Fruit fly (Drosophila melanogaster) whole organism, embryonic: ENCODE data around the gene CG16984.

Experiments
- CG10147 ChIP-seq: fragments of 200-800 bp; sonication (Bioruptor generic); optimal IDR thresholded peaks from 2 replicates; lab custom pipeline; 2019; ENCODE audit warnings: missing biosample characterization, mild to moderate bottlenecking, missing genetic modification characterization, moderate library complexity
- CG10274 ChIP-seq: fragments of 200-800 bp; sonication (Bioruptor generic); optimal IDR thresholded peaks from 3 replicates; lab custom pipeline; 2017; ENCODE audit warnings: missing biosample characterization, mild to moderate bottlenecking, missing genetic modification characterization
- CG11093 ChIP-seq: fragments of 200-800 bp; sonication (Bioruptor generic); IDR thresholded peaks from 3 replicates; pipeline ENCODE4 v1.3.6; 2022; ENCODE audit warnings: missing biosample characterization, missing genetic modification characterization
- CG11504 ChIP-seq: fragments of 200-800 bp; sonication (Bioruptor generic); optimal IDR thresholded peaks from 3 replicates; lab custom pipeline; 2019; ENCODE audit warnings: missing biosample characterization, mild to moderate bottlenecking, missing genetic modification characterization, moderate library complexity
- CG11696 ChIP-seq: fragments of 200-800 bp; sonication (Bioruptor generic); IDR thresholded peaks from 2 replicates; pipeline ENCODE4 v1.3.6; 2022; ENCODE audit warnings: missing biosample characterization, missing genetic modification characterization
- CG12071 ChIP-seq: fragments of 200-800 bp; sonication (Bioruptor generic); optimal IDR thresholded peaks from 3 replicates; lab custom pipeline; 2018; ENCODE audit warnings: missing biosample characterization, mild to moderate bottlenecking, missing genetic modification characterization
- CG12104 ChIP-seq: fragments of 200-800 bp; sonication (Bioruptor generic); optimal IDR thresholded peaks from 3 replicates; lab custom pipeline; 2016; ENCODE audit warnings: missing biosample characterization, missing genetic modification characterization
- CG15269 ChIP-seq: fragments of 200-800 bp; sonication (Bioruptor generic); optimal IDR thresholded peaks from 2 replicates; lab custom pipeline; 2018; ENCODE audit warnings: missing biosample characterization, mild to moderate bottlenecking, missing genetic modification characterization, moderate library complexity
- CG16813 ChIP-seq: fragments of 200-800 bp; sonication (Bioruptor generic); IDR thresholded peaks from 3 replicates; pipeline ENCODE4 v1.3.6; 2022; ENCODE audit warnings: missing biosample characterization, missing genetic modification characterization; ENCODE audit not compliant: partially characterized antibody
- CG16815 ChIP-seq: fragments of 200-800 bp; sonication (Bioruptor generic); optimal IDR thresholded peaks from 3 replicates; lab custom pipeline; 2017; ENCODE audit warnings: missing biosample characterization, mild to moderate bottlenecking, missing genetic modification characterization
- CG18619 ChIP-seq: fragments of 200-800 bp; sonication (Bioruptor generic); optimal IDR thresholded peaks from 3 replicates; lab custom pipeline; 2017; ENCODE audit warnings: missing biosample characterization, mild to moderate bottlenecking, missing genetic modification characterization
- CG4328 ChIP-seq: fragments of 200-800 bp; sonication (Bioruptor generic); optimal IDR thresholded peaks from 3 replicates; lab custom pipeline; 2017; ENCODE audit warnings: missing biosample characterization, missing genetic modification reagents, missing genetic modification characterization
- CG4617 ChIP-seq: fragments of 200-800 bp; sonication (Bioruptor generic); optimal IDR thresholded peaks from 3 replicates; lab custom pipeline; 2016; ENCODE audit warnings: missing biosample characterization, missing genetic modification characterization, borderline replicate concordance
- CG6272 ChIP-seq: fragments of 200-800 bp; sonication (Bioruptor generic); IDR thresholded peaks from 2 replicates; pipeline ENCODE4 v1.3.6; 2022; ENCODE audit warnings: missing biosample characterization, missing genetic modification characterization
- CG6854 ChIP-seq: fragments of 200-800 bp; sonication (Bioruptor generic); optimal IDR thresholded peaks from 3 replicates; lab custom pipeline; 2017; ENCODE audit warnings: missing biosample characterization, mild to moderate bottlenecking, missing genetic modification characterization
- CG8290 ChIP-seq, 3 experiments: fragments of 200-800 bp; sonication (Bioruptor generic); optimal IDR thresholded peaks; 2 replicates each; lab custom pipeline; 2016 to 2019; ENCODE audit warnings: missing biosample characterization in 3 of 3, missing genetic modification characterization in 3 of 3, mild to moderate bottlenecking in 2 of 3, moderate library complexity in 1 of 3
- CG9817 ChIP-seq: fragments of 200-800 bp; sonication (Bioruptor generic); optimal IDR thresholded peaks from 2 replicates; lab custom pipeline; 2018; ENCODE audit warnings: missing biosample characterization, mild to moderate bottlenecking, missing genetic modification characterization, moderate library complexity
- Chrac-16 ChIP-seq: fragments of 200-800 bp; sonication (Bioruptor generic); optimal IDR thresholded peaks from 3 replicates; lab custom pipeline; 2016; ENCODE audit warnings: missing biosample characterization, missing genetic modification characterization
- D ChIP-seq, 2 experiments: fragments of 200-800 bp in 1 of 2; fragments of >200 bp in 1 of 2; sonication (Bioruptor generic) in 1 of 2; optimal IDR thresholded peaks; 2 replicates in 1 of 2; 3 replicates in 1 of 2; lab custom pipeline; 2017; ENCODE audit warnings: mild to moderate bottlenecking in 1 of 2, missing biosample characterization in 1 of 2, missing genetic modification characterization in 1 of 2, missing genetic modification reagents in 1 of 2
- D19B ChIP-seq: fragments of 200-800 bp; sonication (Bioruptor generic); optimal IDR thresholded peaks from 2 replicates; lab custom pipeline; 2017; ENCODE audit warnings: missing biosample characterization, mild to moderate bottlenecking, missing genetic modification characterization
- Gsc ChIP-seq: fragments of 200-800 bp; sonication (Bioruptor generic); IDR thresholded peaks from 2 replicates; pipeline ENCODE4 v1.3.6; 2022; ENCODE audit warnings: missing biosample characterization, missing genetic modification characterization
- HLHmδ ChIP-seq: fragments of 200-800 bp; sonication (Bioruptor generic); optimal IDR thresholded peaks from 2 replicates; lab custom pipeline; 2018; ENCODE audit warnings: missing biosample characterization, mild to moderate bottlenecking, missing genetic modification characterization, moderate library complexity
- Hr3 ChIP-seq: fragments of 200-800 bp; sonication (Bioruptor generic); optimal IDR thresholded peaks from 3 replicates; lab custom pipeline; 2016; ENCODE audit warnings: missing biosample characterization, missing genetic modification characterization
- Hr51 ChIP-seq, 2 experiments: fragments of 200-800 bp; sonication (Bioruptor generic); optimal IDR thresholded peaks; 2 replicates in 1 of 2; 3 replicates in 1 of 2; lab custom pipeline; 2016 to 2018; ENCODE audit warnings: missing biosample characterization in 2 of 2, missing genetic modification characterization in 2 of 2, mild to moderate bottlenecking in 1 of 2, moderate library complexity in 1 of 2
- Hr78 ChIP-seq, 2 experiments: fragments of 200-800 bp in 1 of 2; fragments of >200 bp in 1 of 2; sonication (Bioruptor generic) in 1 of 2; optimal IDR thresholded peaks; 2 replicates each; lab custom pipeline; 2017 to 2019; ENCODE audit warnings: missing biosample characterization in 2 of 2, missing genetic modification characterization in 2 of 2, mild to moderate bottlenecking in 1 of 2, moderate library complexity in 1 of 2
- MBD-R2 ChIP-seq: fragments of 200-800 bp; sonication (Bioruptor generic); IDR thresholded peaks from 2 replicates; pipeline ENCODE4 v1.3.6; 2022; ENCODE audit warnings: missing biosample characterization, missing genetic modification characterization
- Mes4 ChIP-seq: fragments of 200-800 bp; sonication (Bioruptor generic); optimal IDR thresholded peaks from 2 replicates; lab custom pipeline; 2016; ENCODE audit warnings: missing biosample characterization, missing genetic modification characterization
- NfI ChIP-seq: fragments of 200-800 bp; sonication (Bioruptor generic); optimal IDR thresholded peaks from 3 replicates; lab custom pipeline; 2018; ENCODE audit warnings: missing biosample characterization, mild to moderate bottlenecking, missing genetic modification characterization, moderate library complexity
- Oaz ChIP-seq: fragments of 200-800 bp; sonication (Bioruptor generic); IDR thresholded peaks from 2 replicates; pipeline ENCODE4 v1.3.6; 2022; ENCODE audit warnings: missing biosample characterization, missing genetic modification characterization
- Ptx1 ChIP-seq: fragments of 200-800 bp; sonication (Bioruptor generic); IDR thresholded peaks from 2 replicates; pipeline ENCODE4 v1.3.6; 2022; ENCODE audit warnings: missing biosample characterization, missing genetic modification characterization
- Sin3A ChIP-seq: fragments of >200 bp; optimal IDR thresholded peaks from 2 replicates; lab custom pipeline; 2018
- br ChIP-seq: fragments of >200 bp; optimal IDR thresholded peaks from 2 replicates; lab custom pipeline; 2017
- chinmo ChIP-seq: fragments of 200-800 bp; sonication (Bioruptor generic); IDR thresholded peaks from 4 replicates; pipeline ENCODE4 v1.3.6; 2022; ENCODE audit warnings: missing biosample characterization, missing genetic modification characterization; ENCODE audit not compliant: partially characterized antibody
- ci ChIP-seq: fragments of 200-800 bp; sonication (Bioruptor generic); IDR thresholded peaks from 3 replicates; pipeline ENCODE4 v1.3.6; 2022; ENCODE audit warnings: missing biosample characterization, missing genetic modification characterization
- dan ChIP-seq: fragments of 200-800 bp; sonication (Bioruptor generic); IDR thresholded peaks from 2 replicates; pipeline ENCODE4 v1.3.6; 2022; ENCODE audit warnings: missing biosample characterization, missing genetic modification characterization
- dati ChIP-seq: fragments of 200-800 bp; sonication (Bioruptor generic); IDR thresholded peaks from 2 replicates; pipeline ENCODE4 v1.3.6; 2022; ENCODE audit warnings: missing biosample characterization, missing genetic modification characterization
- fru ChIP-seq: fragments of >200 bp; optimal IDR thresholded peaks from 2 replicates; lab custom pipeline; 2017
- insv ChIP-seq, 2 experiments: fragments of 200-800 bp; sonication (Bioruptor generic); optimal IDR thresholded peaks; 3 replicates each; lab custom pipeline; 2016 to 2018; ENCODE audit warnings: missing biosample characterization in 2 of 2, missing genetic modification characterization in 2 of 2
- pan ChIP-seq, 4 experiments: fragments of >200 bp in 3 of 4; fragments of 200-800 bp in 1 of 4; sonication (Bioruptor generic) in 1 of 4; optimal IDR thresholded peaks in 3 of 4; IDR thresholded peaks in 1 of 4; 2 replicates each; pipeline versions ENCODE4 v1.3.6 to Lab custom; 2017 to 2022; ENCODE audit warnings: missing biosample characterization in 2 of 4, missing genetic modification characterization in 2 of 4, mixed read lengths in 1 of 4
- phol ChIP-seq: fragments of 200-800 bp; sonication (Bioruptor generic); optimal IDR thresholded peaks from 3 replicates; lab custom pipeline; 2018; ENCODE audit warnings: missing biosample characterization, mild to moderate bottlenecking, missing genetic modification characterization, moderate library complexity
- prd ChIP-seq, 3 experiments: fragments of >200 bp in 2 of 3; fragments of 200-800 bp in 1 of 3; sonication (Bioruptor generic) in 1 of 3; optimal IDR thresholded peaks in 2 of 3; IDR thresholded peaks in 1 of 3; 2 replicates in 2 of 3; 3 replicates in 1 of 3; pipeline versions ENCODE4 v1.3.6 to Lab custom; 2017 to 2022; ENCODE audit warnings: missing biosample characterization in 1 of 3, missing genetic modification characterization in 1 of 3
- psq ChIP-seq: fragments of 200-800 bp; sonication (Bioruptor generic); optimal IDR thresholded peaks from 2 replicates; lab custom pipeline; 2017; ENCODE audit warnings: missing biosample characterization, missing genetic modification characterization
- run ChIP-seq: fragments of 200-800 bp; sonication (Bioruptor generic); optimal IDR thresholded peaks from 3 replicates; lab custom pipeline; 2018; ENCODE audit warnings: missing biosample characterization, mild to moderate bottlenecking, missing genetic modification characterization
- sens-2 ChIP-seq: fragments of 200-800 bp; sonication (Bioruptor generic); IDR thresholded peaks from 2 replicates; pipeline ENCODE4 v1.3.6; 2022; ENCODE audit warnings: missing biosample characterization, missing genetic modification characterization
- seq ChIP-seq: fragments of 200-800 bp; sonication (Bioruptor generic); IDR thresholded peaks from 2 replicates; pipeline ENCODE4 v1.3.6; 2022; ENCODE audit warnings: missing biosample characterization, missing genetic modification characterization
- sna ChIP-seq: fragments of 200-800 bp; sonication (Bioruptor generic); IDR thresholded peaks from 2 replicates; pipeline ENCODE4 v1.3.6; 2022; ENCODE audit warnings: missing biosample characterization, missing genetic modification characterization; ENCODE audit not compliant: partially characterized antibody
- sr ChIP-seq: fragments of 200-800 bp; sonication (Bioruptor generic); IDR thresholded peaks from 3 replicates; pipeline ENCODE4 v1.3.6; 2022; ENCODE audit warnings: missing biosample characterization, missing genetic modification characterization
- tin ChIP-seq: fragments of 200-800 bp; sonication (Bioruptor generic); optimal IDR thresholded peaks from 3 replicates; lab custom pipeline; 2016; ENCODE audit warnings: missing biosample characterization, missing genetic modification characterization
- tio ChIP-seq: fragments of 200-800 bp; sonication (Bioruptor generic); optimal IDR thresholded peaks from 2 replicates; lab custom pipeline; 2017; ENCODE audit warnings: missing biosample characterization, missing genetic modification characterization, inconsistent platforms

Gene CG16984

DNA sequence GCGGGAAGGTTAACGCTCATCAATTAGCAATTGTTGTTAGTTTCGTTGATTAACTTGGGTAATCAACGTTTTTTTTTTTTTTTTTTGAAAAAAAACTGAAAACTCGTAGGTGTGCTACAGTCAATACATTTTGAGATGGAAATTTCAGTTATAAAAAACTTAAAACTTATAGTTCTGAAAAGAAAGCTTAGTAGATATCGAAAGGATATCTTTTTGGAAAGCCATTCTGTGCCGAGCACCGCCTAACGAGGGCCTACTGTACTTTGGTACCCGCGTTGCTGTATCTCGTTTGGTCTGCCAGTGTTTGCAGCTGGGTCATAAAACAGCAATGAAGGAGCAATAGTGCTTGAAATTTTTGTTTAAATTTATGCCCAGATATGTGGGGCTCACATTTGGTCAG, 23.6 kb upstream of the CG16984 start (continued):
- TF ChIP-seq CG18619 (no peak), run (no peak), Oaz (GFP tag; lab: Robert Waterston, UW) (no peak), psq (GFP tag; lab: Kevin White, UChicago) (no peak), br (lab: Kevin White, UChicago) (no peak), CG11093 (GFP tag; lab: Robert Waterston, UW) (peak; percentile 26; the same call in 1 of the 3 replicates), CG10147 (no peak), Chrac-16 (GFP tag; lab: Kevin White, UChicago) (no peak), sr (GFP tag; lab: Robert Waterston, UW) (peak; percentile 29; the same call in 1 of the 3 replicates), dati (0 out of 2 replicates have a peak, but pooled peaks have one; percentile 10), CG9817 (no peak), CG16813 (GFP tag; lab: Robert Waterston, UW) (no peak), CG12104 (GFP tag; lab: Kevin White, UChicago) (no peak), Hr51 (GFP tag; optimal IDR thresholded peaks at IDR 0.05; lab: Kevin White, UChicago) (peak in 1 of 2 experiments; percentile 21), MBD-R2 (GFP tag; lab: Robert Waterston, UW) (no peak; the same call in 1 of the 2 replicates), CG16815 (GFP tag; lab: Kevin White, UChicago) (no peak), pan (optimal IDR thresholded peaks at IDR 0.05; lab: Kevin White, UChicago) (no peak), pan (GFP tag; optimal IDR thresholded peaks at IDR 0.05 in 1 of 2, IDR thresholded peaks at IDR 0.05 in 1 of 2) (peak in 1 of 2 experiments; percentile 64), tin (GFP tag; lab: Kevin White, UChicago) (peak; percentile 37), seq (peak; percentile 12; the same call in 1 of the 2 replicates), CG11696 (GFP tag; lab: Robert Waterston, UW) (no peak), sna (GFP tag; lab: Robert Waterston, UW) (no peak), sens-2 (no peak), Ptx1 (GFP tag; lab: Robert Waterston, UW) (peak; percentile 85), Hr78 (GFP tag; optimal IDR thresholded peaks at IDR 0.05; lab: Kevin White, UChicago) (no peak), Hr3 (GFP tag; lab: Kevin White, UChicago) (no peak), phol (tag; lab: Kevin White, UChicago) (no peak), CG15269 (tag; lab: Kevin White, UChicago) (no peak), CG12071 (no peak), NfI (no peak), Mes4 (no peak), CG8290 (GFP tag; optimal IDR thresholded peaks at IDR 0.05; lab: Kevin White, UChicago) (no peak), CG8290 (tag; optimal IDR thresholded peaks at IDR 0.05; lab: Kevin White, UChicago) (no peak), CG11504 (peak; percentile 49), dan (no peak), CG6272 (GFP tag; lab: Robert Waterston, UW) (no peak), prd (optimal IDR thresholded peaks at IDR 0.05; lab: Kevin White, UChicago) (no peak), prd (GFP tag; IDR thresholded peaks at IDR 0.05; lab: Robert Waterston, UW) (peak; percentile 57; the same call in 2 of the 3 replicates), tio (GFP tag; lab: Kevin White, UChicago) (no peak), Gsc (GFP tag; lab: Robert Waterston, UW) (no peak), fru (lab: Kevin White, UChicago) (no peak), HLHmδ (GFP tag; lab: Kevin White, UChicago) (no peak), Sin3A (lab: Kevin White, UChicago) (no peak), CG10274 (no peak), CG4328 (no peak), insv (GFP tag; optimal IDR thresholded peaks at IDR 0.05; lab: Kevin White, UChicago) (no peak), D (optimal IDR thresholded peaks at IDR 0.05; lab: Kevin White, UChicago) (no peak), D (GFP tag; optimal IDR thresholded peaks at IDR 0.05; lab: Kevin White, UChicago) (no peak), D19B (GFP tag; lab: Kevin White, UChicago) (no peak), chinmo (GFP tag; lab: Robert Waterston, UW) (no peak), CG6854 (GFP tag; lab: Kevin White, UChicago) (no peak), CG4617 (GFP tag; lab: Kevin White, UChicago) (no peak), ci (GFP tag; lab: Robert Waterston, UW) (0 out of 3 replicates have a peak, but pooled peaks have one; percentile 41)
